Worm (Caenorhabditis elegans): ENCODE measurements around the gene grl-30.
A peak's percentile ranks its signal among the peaks of the same experiment; 100 is the strongest.

The grl-30 gene

DNA sequence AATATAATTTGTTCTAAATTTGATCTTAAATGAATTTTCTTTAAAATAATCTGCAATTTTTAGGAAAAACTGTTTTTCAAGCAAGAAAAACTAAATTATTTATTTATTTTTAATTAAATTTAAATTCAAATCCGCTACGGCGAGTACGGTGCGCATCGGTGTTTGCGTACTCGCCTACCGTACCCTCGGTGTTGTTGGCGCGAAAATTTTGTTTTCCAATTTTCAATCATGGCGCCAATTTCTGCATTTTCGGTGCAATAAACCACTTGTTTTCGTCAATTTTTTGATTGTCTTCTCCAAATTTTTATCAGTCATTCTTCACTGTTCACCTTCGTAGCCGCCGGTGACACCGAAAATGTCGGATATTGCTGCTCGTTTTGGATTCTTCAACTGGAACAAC, 22.7 kb downstream of the grl-30 start, which contains the start of gene pygl-1:
Gene pygl-1 (plus strand): TSS at position 211 of the 400 bp plus-strand sequence.
- TF ChIP-seq lin-54 (GFP tag; optimal IDR thresholded peaks at IDR 0.05) (peak; percentile 94), pbrm-1 (GFP tag; IDR thresholded peaks at IDR 0.05) (peak; percentile 74; the same call in 1 of the 2 replicates), dpl-1 (GFP tag; optimal IDR thresholded peaks at IDR 0.05) (peak; percentile 94), dox-1 (GFP tag; IDR thresholded peaks at IDR 0.05) (peak; percentile 87), tlf-1 (GFP tag; optimal IDR thresholded peaks at IDR 0.05) (peak; percentile 94), snpc-1.1 (tag; optimal IDR thresholded peaks at IDR 0.05; ENCODE audit: insufficient read depth) (peak; percentile 63), snpc-1.3 (tag; optimal IDR thresholded peaks at IDR 0.05; ENCODE audit: insufficient read depth) (peak; percentile 92), ztf-28 (GFP tag; IDR thresholded peaks at IDR 0.05) (peak; percentile 69; the same call in 1 of the 2 replicates), D2030.7 (GFP tag; IDR thresholded peaks at IDR 0.05) (peak; percentile 99), xnd-1 (tag; optimal IDR thresholded peaks at IDR 0.05) (peak; percentile 97), C17E4.6 (GFP tag; IDR thresholded peaks at IDR 0.05) (peak; percentile 85), ceh-27 (GFP tag; optimal IDR thresholded peaks at IDR 0.05) (no peak), tbx-9 (tag; optimal IDR thresholded peaks at IDR 0.05; ENCODE audit: borderline replicate concordance) (no peak), ztf-3 (GFP tag; optimal IDR thresholded peaks at IDR 0.05) (no peak), Y67H2A.10 (GFP tag; conservative IDR thresholded peaks at IDR 0.05) (0 out of 2 replicates have a peak, but pooled peaks have one; percentile 40), mel-28 (tag; optimal IDR thresholded peaks at IDR 0.05; ENCODE audit: borderline replicate concordance) (no peak), F57A8.1 (GFP tag; optimal IDR thresholded peaks at IDR 0.05) (no peak), Y53F4B.3 (GFP tag; IDR thresholded peaks at IDR 0.05) (no peak), ccch-3 (GFP tag; optimal IDR thresholded peaks at IDR 0.05) (no peak), unc-62 (GFP tag; optimal IDR thresholded peaks at IDR 0.05) (no peak), Y95B8A.8 (GFP tag; IDR thresholded peaks at IDR 0.05) (peak; percentile 95), efl-1 (GFP tag; optimal IDR thresholded peaks at IDR 0.05) (peak; percentile 99), nhr-179 (tag; optimal IDR thresholded peaks at IDR 0.05) (no peak), F52B5.7 (tag; optimal IDR thresholded peaks at IDR 0.05) (no peak), hlh-12 (tag; optimal IDR thresholded peaks at IDR 0.05) (no peak), lin-35 (GFP tag; optimal IDR thresholded peaks at IDR 0.05) (peak in 2 of 3 experiments; percentile 35 to 90), nhr-120 (GFP tag; IDR thresholded peaks at IDR 0.05) (no peak), T07F8.4 (tag; optimal IDR thresholded peaks at IDR 0.05) (no peak), atf-7 (tag; optimal IDR thresholded peaks at IDR 0.05) (no peak), rcor-1 (GFP tag; IDR thresholded peaks at IDR 0.05) (peak; percentile 90), bed-1 (GFP tag; IDR thresholded peaks at IDR 0.05) (no peak), ekl-4 (GFP tag; IDR thresholded peaks at IDR 0.05) (peak; percentile 62; the same call in 1 of the 2 replicates), F33H1.4 (GFP tag; IDR thresholded peaks at IDR 0.05) (peak; percentile 86), him-1 (tag; optimal IDR thresholded peaks at IDR 0.05) (peak; percentile 57), Y79H2A.3 (GFP tag; conservative IDR thresholded peaks at IDR 0.05) (peak; percentile 84), K11D2.4 (GFP tag; IDR thresholded peaks at IDR 0.05) (no peak), athp-1 (tag; optimal IDR thresholded peaks at IDR 0.05) (peak; percentile 48), nhr-27 (tag; optimal IDR thresholded peaks at IDR 0.05) (no peak), madf-8 (GFP tag; conservative IDR thresholded peaks at IDR 0.05) (peak; percentile 97), sea-2 (GFP tag; IDR thresholded peaks at IDR 0.05) (no peak), F23B12.7 (tag; optimal IDR thresholded peaks at IDR 0.05; ENCODE audit: insufficient read depth) (no peak), lsl-1 (GFP tag; optimal IDR thresholded peaks at IDR 0.05) (peak; percentile 99), hmg-1.2 (GFP tag; IDR thresholded peaks at IDR 0.05) (peak; percentile 70), lag-1 (GFP tag; IDR thresholded peaks at IDR 0.05) (no peak), snpc-3.4 (tag; optimal IDR thresholded peaks at IDR 0.05) (peak; percentile 89), hsf-1 (GFP tag; IDR thresholded peaks at IDR 0.05) (peak; percentile 83), ztf-26 (tag; optimal IDR thresholded peaks at IDR 0.05) (no peak), egrh-3 (GFP tag; IDR thresholded peaks at IDR 0.05) (peak; percentile 12; the same call in 1 of the 2 replicates)
